Worm (Caenorhabditis elegans) whole organism, early embryonic: ENCODE data around the gene prp-39.

ENCODE experiments used
- B0310.2 ChIP-seq: sonication (generic microtip); optimal IDR thresholded peaks from 2 replicates; lab custom pipeline; 2016; ENCODE audit warnings: mild to moderate bottlenecking, missing genetic modification characterization, missing compliant biosample characterization
- F13C5.2 ChIP-seq: sonication (generic microtip); optimal IDR thresholded peaks from 2 replicates; lab custom pipeline; 2017; ENCODE audit warnings: mild to moderate bottlenecking, missing genetic modification characterization, inconsistent platforms, missing compliant biosample characterization
- aly-1 ChIP-seq: sonication (generic microtip); optimal IDR thresholded peaks from 2 replicates; lab custom pipeline; 2016; ENCODE audit warnings: missing genetic modification characterization, missing compliant biosample characterization
- ama-1 ChIP-seq: fragments of 150-350 bp; optimal IDR thresholded peaks from 2 replicates; lab custom pipeline; 2014
- ceh-13 ChIP-seq: fragments of 200-800 bp; sonication (Bioruptor generic); optimal IDR thresholded peaks from 2 replicates; lab custom pipeline; 2018; ENCODE audit warnings: mild to moderate bottlenecking, missing genetic modification characterization, missing compliant biosample characterization
- ceh-36 ChIP-seq: sonication (generic microtip); optimal IDR thresholded peaks from 2 replicates; lab custom pipeline; 2016; ENCODE audit warnings: missing genetic modification characterization, inconsistent platforms, missing compliant biosample characterization
- ets-7 ChIP-seq: sonication (generic microtip); optimal IDR thresholded peaks from 2 replicates; lab custom pipeline; 2016; ENCODE audit warnings: missing genotype, missing genetic modification characterization, missing compliant biosample characterization
- flt-1 ChIP-seq: fragments of 200-800 bp; sonication (Bioruptor generic); IDR thresholded peaks from 2 replicates; pipeline ENCODE4 v1.3.6; 2022; ENCODE audit warnings: missing genetic modification characterization, missing compliant biosample characterization
- hmbx-1 ChIP-seq: sonication (generic microtip); optimal IDR thresholded peaks from 2 replicates; lab custom pipeline; 2016; ENCODE audit warnings: mild to moderate bottlenecking, missing genetic modification characterization, missing compliant biosample characterization
- hmg-4 ChIP-seq: fragments of 200-800 bp; sonication (Bioruptor generic); optimal IDR thresholded peaks from 2 replicates; lab custom pipeline; 2018; ENCODE audit warnings: mild to moderate bottlenecking, missing genetic modification characterization, missing compliant biosample characterization
- hnd-1 ChIP-seq: sonication (generic microtip); optimal IDR thresholded peaks from 2 replicates; lab custom pipeline; 2016; ENCODE audit warnings: missing genetic modification characterization, missing compliant biosample characterization
- pes-1 ChIP-seq: fragments of 200-800 bp; sonication (Bioruptor generic); IDR thresholded peaks from 2 replicates; pipeline ENCODE4 v1.3.6; 2022; ENCODE audit warnings: missing genetic modification reagents, missing genetic modification characterization, missing compliant biosample characterization
- scrt-1 ChIP-seq: fragments of 200-800 bp; sonication (Bioruptor generic); IDR thresholded peaks from 2 replicates; pipeline ENCODE4 v1.3.6; 2022; ENCODE audit warnings: missing genetic modification characterization, missing compliant biosample characterization
- sea-1 ChIP-seq: fragments of 200-800 bp; sonication (Bioruptor generic); conservative IDR thresholded peaks from 2 replicates; pipeline ENCODE4 v1.3.6; 2022; ENCODE audit warnings: missing genetic modification characterization, missing compliant biosample characterization
- tbx-11 ChIP-seq: fragments of 200-800 bp; sonication (Bioruptor generic); IDR thresholded peaks from 2 replicates; pipeline ENCODE4 v1.3.6; 2022; ENCODE audit warnings: missing genetic modification characterization, missing compliant biosample characterization
- tbx-37 ChIP-seq: fragments of 200-800 bp; sonication (Bioruptor generic); conservative IDR thresholded peaks from 2 replicates; pipeline ENCODE4 v1.3.6; 2022; ENCODE audit warnings: missing genetic modification reagents, missing genetic modification characterization, missing compliant biosample characterization
- tra-4 ChIP-seq: sonication (generic microtip); optimal IDR thresholded peaks from 2 replicates; lab custom pipeline; 2017; ENCODE audit warnings: missing genetic modification characterization, missing compliant biosample characterization

The prp-39 gene

ce11 chrV:5660604-5661209 lies 21.7 kb downstream of the prp-39 start, which contains the start of the genes mut-14 and C14C11.2:
Gene mut-14 (minus strand): TSS chrV:5660704.
Gene C14C11.2 (plus strand): TSS chrV:5661159.
- TF ChIP-seq flt-1 (GFP tag; lab: Robert Waterston, UW) (no peak), B0310.2 (no peak), F13C5.2 (tag; lab: Kevin White, UChicago) (no peak), hmg-4 (GFP tag; lab: Kevin White, UChicago) (no peak), aly-1 (tag; lab: Kevin White, UChicago) (no peak), tra-4 (tag; lab: Kevin White, UChicago) (no peak), tbx-37 (GFP tag; lab: Robert Waterston, UW) (no peak), scrt-1 (GFP tag; lab: Robert Waterston, UW) (no peak)

ce11 chrV:5653990-5654499 lies 28.4 kb downstream of the prp-39 start, which contains the start of gene hex-2:
Gene hex-2 (plus strand): TSS chrV:5654449.
- TF ChIP-seq F13C5.2 (tag; lab: Kevin White, UChicago) (no peak), ceh-13 (GFP tag; lab: Kevin White, UChicago) (no peak), ceh-36 (no peak), tra-4 (tag; lab: Kevin White, UChicago) (no peak)

ce11 chrV:5651905-5652304 lies 30.5 kb downstream of the prp-39 start:
- TF ChIP-seq pes-1 (GFP tag; lab: Robert Waterston, UW) (no peak), tbx-37 (GFP tag; lab: Robert Waterston, UW) (no peak), sea-1 (GFP tag; lab: Robert Waterston, UW) (no peak)

ce11 chrV:5647359-5647758 lies 35.1 kb downstream of the prp-39 start, which contains the start of gene C14C11.4:
Gene C14C11.4 (plus strand): TSS chrV:5647610.
- TF ChIP-seq tra-4 (tag; lab: Kevin White, UChicago): no peak
- TF ChIP-seq B0310.2: no peak
- TF ChIP-seq F13C5.2 (tag; lab: Kevin White, UChicago): no peak
- no peak for TF ChIP-seq pes-1 (GFP tag; lab: Robert Waterston, UW)
- TF ChIP-seq hnd-1 (tag; lab: Kevin White, UChicago): no peak
- no peak for TF ChIP-seq ceh-36
- no peak for TF ChIP-seq aly-1 (tag; lab: Kevin White, UChicago)
- TF ChIP-seq tbx-11: no peak
- no peak for TF ChIP-seq ceh-13 (GFP tag; lab: Kevin White, UChicago)
- no peak for TF ChIP-seq scrt-1 (GFP tag; lab: Robert Waterston, UW)
- no peak for TF ChIP-seq sea-1 (GFP tag; lab: Robert Waterston, UW)
- no peak for TF ChIP-seq ets-7 (tag; lab: Kevin White, UChicago)
- no peak for TF ChIP-seq hmg-4 (GFP tag; lab: Kevin White, UChicago)
- TF ChIP-seq tbx-37 (GFP tag; lab: Robert Waterston, UW): no peak
- no peak for TF ChIP-seq hmbx-1 (tag; lab: Kevin White, UChicago)
- no peak for TF ChIP-seq flt-1 (GFP tag; lab: Robert Waterston, UW)
- TF ChIP-seq ama-1 (lab: Kevin White, UChicago): no peak

ce11 chrV:5644171-5644570 lies 38.3 kb downstream of the prp-39 start, which contains the start of gene srx-117:
Gene srx-117 (plus strand): TSS chrV:5644471.
- no peak for TF ChIP-seq ama-1 (lab: Kevin White, UChicago)
- TF ChIP-seq tbx-37 (GFP tag; lab: Robert Waterston, UW): no peak
- TF ChIP-seq tbx-11: no peak
- no peak for TF ChIP-seq F13C5.2 (tag; lab: Kevin White, UChicago)
- TF ChIP-seq ceh-13 (GFP tag; lab: Kevin White, UChicago): no peak
- no peak for TF ChIP-seq hnd-1 (tag; lab: Kevin White, UChicago)
- TF ChIP-seq tra-4 (tag; lab: Kevin White, UChicago): no peak
- TF ChIP-seq hmg-4 (GFP tag; lab: Kevin White, UChicago): no peak
- no peak for TF ChIP-seq ets-7 (tag; lab: Kevin White, UChicago)
- TF ChIP-seq aly-1 (tag; lab: Kevin White, UChicago): no peak

ce11 chrV:5640072-5640471 lies 42.4 kb downstream of the prp-39 start:
- peak; percentile 64 for TF ChIP-seq pes-1 (GFP tag; lab: Robert Waterston, UW)

- TF ChIP-seq tra-4 (tag; lab: Kevin White, UChicago) (no peak), hmbx-1 (tag; lab: Kevin White, UChicago) (no peak), tbx-37 (GFP tag; lab: Robert Waterston, UW) (no peak)
Observed at ce11 chrV:5634445-5634844, 48.0 kb downstream of the prp-39 start.

ce11 chrV:5630792-5631191 lies 51.6 kb downstream of the prp-39 start, which contains the start of gene acy-4:
Gene acy-4 (minus strand): TSS chrV:5630892.
- TF ChIP-seq ama-1 (lab: Kevin White, UChicago) (no peak), ets-7 (tag; lab: Kevin White, UChicago) (no peak), hmg-4 (GFP tag; lab: Kevin White, UChicago) (no peak), sea-1 (GFP tag; lab: Robert Waterston, UW) (no peak), tbx-37 (GFP tag; lab: Robert Waterston, UW) (no peak)
